Fruit fly (Drosophila melanogaster): ENCODE data around the gene eIF2A.

The eIF2A gene

dm6 chr3L:21818701-21819100, 5.8 kb upstream of the eIF2A start:
- TF ChIP-seq Pif1B (GFP tag; optimal IDR thresholded peaks at IDR 0.05) (no peak), CG10348 (GFP tag; IDR thresholded peaks at IDR 0.05) (no peak), CG9948 (tag; optimal IDR thresholded peaks at IDR 0.05) (no peak), Pif1A (GFP tag; optimal IDR thresholded peaks at IDR 0.05) (no peak), CG17806 (tag; optimal IDR thresholded peaks at IDR 0.05) (no peak), Snoo (tag; optimal IDR thresholded peaks at IDR 0.05) (no peak), CG34367 (tag; optimal IDR thresholded peaks at IDR 0.05) (no peak), CG13204 (GFP tag; optimal IDR thresholded peaks at IDR 0.05) (no peak)

- TF ChIP-seq CG12605 (GFP tag; IDR thresholded peaks at IDR 0.05), result no peak
- TF ChIP-seq EcR (GFP tag; optimal IDR thresholded peaks at IDR 0.05), result no peak
- TF ChIP-seq CG9948 (tag; optimal IDR thresholded peaks at IDR 0.05), result no peak
- no peak for TF ChIP-seq CG15710 (tag; optimal IDR thresholded peaks at IDR 0.05)
- no peak for TF ChIP-seq CG13204 (GFP tag; optimal IDR thresholded peaks at IDR 0.05)
- TF ChIP-seq CG10348 (GFP tag; IDR thresholded peaks at IDR 0.05), result no peak
- TF ChIP-seq CG8301 (tag; optimal IDR thresholded peaks at IDR 0.05), result no peak
- TF ChIP-seq Ets98B (GFP tag; IDR thresholded peaks at IDR 0.05), result no peak
- no peak for TF ChIP-seq CG17806 (tag; optimal IDR thresholded peaks at IDR 0.05)
- no peak for TF ChIP-seq gl (tag; optimal IDR thresholded peaks at IDR 0.05)
- TF ChIP-seq fd96Ca (GFP tag; IDR thresholded peaks at IDR 0.05), result no peak
- no peak for TF ChIP-seq CG14655 (GFP tag; optimal IDR thresholded peaks at IDR 0.05)
These were observed 5.0 kb upstream of the eIF2A start for dm6 chr3L:21819497-21819896.

- TF ChIP-seq CG8159 (tag; optimal IDR thresholded peaks at IDR 0.05) (no peak), fd96Ca (GFP tag; IDR thresholded peaks at IDR 0.05) (no peak), rn (GFP tag; IDR thresholded peaks at IDR 0.05) (no peak), CG14655 (GFP tag; optimal IDR thresholded peaks at IDR 0.05) (no peak), Snoo (tag; optimal IDR thresholded peaks at IDR 0.05) (peak; percentile 23), D1 (tag; optimal IDR thresholded peaks at IDR 0.05) (no peak), CG15710 (tag; optimal IDR thresholded peaks at IDR 0.05) (peak; percentile 22), CG12605 (GFP tag; IDR thresholded peaks at IDR 0.05) (peak; percentile 32; the same call in 1 of the 2 replicates)
These were observed 2.8 kb upstream of the eIF2A start, which contains the start of gene CycH for dm6 chr3L:21821780-21822179. Gene CycH, plus strand, starts transcription at chr3L:21821997.

- TF ChIP-seq EcR (GFP tag; optimal IDR thresholded peaks at IDR 0.05) (peak; percentile 4), CG4496 (GFP tag; IDR thresholded peaks at IDR 0.05) (0 out of 3 replicates have a peak, but pooled peaks have one; percentile 21), rn (GFP tag; IDR thresholded peaks at IDR 0.05) (no peak), CG12605 (GFP tag; IDR thresholded peaks at IDR 0.05) (peak; percentile 56), CG14655 (GFP tag; optimal IDR thresholded peaks at IDR 0.05) (no peak), CG8159 (tag; optimal IDR thresholded peaks at IDR 0.05) (peak; percentile 16)
These were observed 1.3 kb upstream of the eIF2A start, which contains the start of gene CG7407 for dm6 chr3L:21823236-21823635. Gene CG7407, plus strand, starts transcription at chr3L:21823461.

dm6 chr3L:21827130-21827529, 2.6 kb downstream of the eIF2A start:
- TF ChIP-seq D1 (tag; optimal IDR thresholded peaks at IDR 0.05) (no peak), CG14655 (GFP tag; optimal IDR thresholded peaks at IDR 0.05) (no peak), fd96Ca (GFP tag; IDR thresholded peaks at IDR 0.05) (no peak), CG4496 (GFP tag; IDR thresholded peaks at IDR 0.05) (no peak), CG10348 (GFP tag; IDR thresholded peaks at IDR 0.05) (no peak)

dm6 chr3L:21828177-21828589, 3.6 kb downstream of the eIF2A start, which contains the start of gene CG32448:
Gene CG32448, minus strand, starts transcription at chr3L:21828480.
- TF ChIP-seq rn (GFP tag; IDR thresholded peaks at IDR 0.05) (peak; percentile 62), CG14655 (GFP tag; optimal IDR thresholded peaks at IDR 0.05) (no peak), CG34367 (tag; optimal IDR thresholded peaks at IDR 0.05) (peak; percentile 47), CG15710 (tag; optimal IDR thresholded peaks at IDR 0.05) (peak; percentile 41), CG8159 (tag; optimal IDR thresholded peaks at IDR 0.05) (peak; percentile 56), EcR (GFP tag; optimal IDR thresholded peaks at IDR 0.05) (no peak), CG17806 (tag; optimal IDR thresholded peaks at IDR 0.05) (peak; percentile 61), CG32121 (GFP tag; IDR thresholded peaks at IDR 0.05) (peak; percentile 68), Snoo (tag; optimal IDR thresholded peaks at IDR 0.05) (no peak), CG12605 (GFP tag; IDR thresholded peaks at IDR 0.05) (peak; percentile 65), CG10348 (GFP tag; IDR thresholded peaks at IDR 0.05) (no peak), CG9948 (tag; optimal IDR thresholded peaks at IDR 0.05) (peak; percentile 9), CG13204 (GFP tag; optimal IDR thresholded peaks at IDR 0.05) (no peak), D1 (tag; optimal IDR thresholded peaks at IDR 0.05) (no peak), CG4496 (GFP tag; IDR thresholded peaks at IDR 0.05) (peak; percentile 78), CG8301 (tag; optimal IDR thresholded peaks at IDR 0.05) (peak; percentile 55), fd96Ca (GFP tag; IDR thresholded peaks at IDR 0.05) (no peak), Pif1B (GFP tag; optimal IDR thresholded peaks at IDR 0.05) (no peak), gl (tag; optimal IDR thresholded peaks at IDR 0.05) (no peak), Ets98B (GFP tag; IDR thresholded peaks at IDR 0.05) (peak; percentile 60), Pif1A (GFP tag; optimal IDR thresholded peaks at IDR 0.05) (no peak)

- TF ChIP-seq CG14655 (GFP tag; optimal IDR thresholded peaks at IDR 0.05), result no peak
- no peak for TF ChIP-seq fd96Ca (GFP tag; IDR thresholded peaks at IDR 0.05)
- no peak for TF ChIP-seq CG8301 (tag; optimal IDR thresholded peaks at IDR 0.05)
- TF ChIP-seq CG9948 (tag; optimal IDR thresholded peaks at IDR 0.05), result no peak
- no peak for TF ChIP-seq EcR (GFP tag; optimal IDR thresholded peaks at IDR 0.05)
- TF ChIP-seq CG13204 (GFP tag; optimal IDR thresholded peaks at IDR 0.05), result no peak
- TF ChIP-seq gl (tag; optimal IDR thresholded peaks at IDR 0.05), result no peak
- no peak for TF ChIP-seq CG4496 (GFP tag; IDR thresholded peaks at IDR 0.05)
- no peak for TF ChIP-seq CG15710 (tag; optimal IDR thresholded peaks at IDR 0.05)
- no peak for TF ChIP-seq CG10348 (GFP tag; IDR thresholded peaks at IDR 0.05)
- TF ChIP-seq Pif1A (GFP tag; optimal IDR thresholded peaks at IDR 0.05), result no peak
- no peak for TF ChIP-seq CG8159 (tag; optimal IDR thresholded peaks at IDR 0.05)
- no peak for TF ChIP-seq rn (GFP tag; IDR thresholded peaks at IDR 0.05)
- no peak for TF ChIP-seq CG34367 (tag; optimal IDR thresholded peaks at IDR 0.05)
- no peak for TF ChIP-seq Pif1B (GFP tag; optimal IDR thresholded peaks at IDR 0.05)
- no peak for TF ChIP-seq CG17806 (tag; optimal IDR thresholded peaks at IDR 0.05)
- no peak for TF ChIP-seq Ets98B (GFP tag; IDR thresholded peaks at IDR 0.05)
These were observed 5.6 kb downstream of the eIF2A start for dm6 chr3L:21830125-21830524.

Measured in whole organism, pupa.